Fruit fly (Drosophila melanogaster): ENCODE data around the gene Fum4.

Fum4 gene

dm6 chr2L:10232827-10233226 lies 41.5 kb upstream of the Fum4 start:
- TF ChIP-seq D19A (tag; optimal IDR thresholded peaks at IDR 0.05) (peak; percentile 62), Hmx (GFP tag; optimal IDR thresholded peaks at IDR 0.05) (peak; percentile 11), sens (GFP tag) (peak; percentile 48), CG17359 (tag; optimal IDR thresholded peaks at IDR 0.05) (no peak)

- TF ChIP-seq CG14965 (GFP tag; optimal IDR thresholded peaks at IDR 0.05; ENCODE audit: borderline replicate concordance) (no peak), dmrt99B (tag; optimal IDR thresholded peaks at IDR 0.05) (no peak), CG15073 (GFP tag; optimal IDR thresholded peaks at IDR 0.05) (no peak), gfzf (GFP tag; optimal IDR thresholded peaks at IDR 0.05) (no peak), CG11723 (GFP tag; optimal IDR thresholded peaks at IDR 0.05) (peak; percentile 55), az2 (GFP tag; optimal IDR thresholded peaks at IDR 0.05) (no peak), Dll (GFP tag; IDR thresholded peaks at IDR 0.05; ENCODE audit: partially characterized antibody) (0 out of 4 replicates have a peak, but pooled peaks have one; percentile 21), ac (GFP tag; optimal IDR thresholded peaks at IDR 0.05) (no peak), bbx (GFP tag; IDR thresholded peaks at IDR 0.05; ENCODE audit: partially characterized antibody) (peak; percentile 51; the same call in 1 of the 2 replicates), BEAF-32 (GFP tag; optimal IDR thresholded peaks at IDR 0.05) (peak; percentile 56), chn (GFP tag; optimal IDR thresholded peaks at IDR 0.05) (no peak), CG34224 (GFP tag; IDR thresholded peaks at IDR 0.05; ENCODE audit: partially characterized antibody) (peak; percentile 55; the same call in 1 of the 3 replicates), lbe (GFP tag; optimal IDR thresholded peaks at IDR 0.05) (no peak), sug (tag; optimal IDR thresholded peaks at IDR 0.05) (no peak), Pdp1 (GFP tag; optimal IDR thresholded peaks at IDR 0.05) (peak in 1 of 2 experiments; percentile 95), Bgb (GFP tag; IDR thresholded peaks at IDR 0.05; ENCODE audit: partially characterized antibody) (0 out of 2 replicates have a peak, but pooled peaks have one; percentile 39), tin (GFP tag; optimal IDR thresholded peaks at IDR 0.05) (no peak), CG2875 (GFP tag; optimal IDR thresholded peaks at IDR 0.05) (no peak), Abd-B (GFP tag; optimal IDR thresholded peaks at IDR 0.05) (no peak), gsb (GFP tag; IDR thresholded peaks at IDR 0.05) (no peak), eyg (GFP tag; optimal IDR thresholded peaks at IDR 0.05) (no peak), CG31365 (tag; optimal IDR thresholded peaks at IDR 0.05) (no peak), Sin3A (optimal IDR thresholded peaks at IDR 0.05) (peak; percentile 18), pnt (GFP tag; optimal IDR thresholded peaks at IDR 0.05) (no peak), dati (GFP tag; IDR thresholded peaks at IDR 0.05) (no peak), dimm (GFP tag; IDR thresholded peaks at IDR 0.05) (no peak), tll (GFP tag; optimal IDR thresholded peaks at IDR 0.05) (peak in 1 of 2 experiments; percentile 84), CG7987 (GFP tag; optimal IDR thresholded peaks at IDR 0.05) (no peak), Chrac-16 (GFP tag; optimal IDR thresholded peaks at IDR 0.05) (no peak), slbo (GFP tag; IDR thresholded peaks at IDR 0.05) (peak; percentile 21; the same call in 1 of the 2 replicates), CG7357 (GFP tag; IDR thresholded peaks at IDR 0.05) (peak; percentile 84), Ets65A (GFP tag) (peak; percentile 16), Med (GFP tag) (peak; percentile 55), ERR (GFP tag; optimal IDR thresholded peaks at IDR 0.05) (no peak), yki (optimal IDR thresholded peaks at IDR 0.05) (no peak), Ptx1 (GFP tag; IDR thresholded peaks at IDR 0.05) (no peak), CG1024 (GFP tag; IDR thresholded peaks at IDR 0.05) (peak; percentile 93), CG16813 (GFP tag; IDR thresholded peaks at IDR 0.05; ENCODE audit: partially characterized antibody) (peak; percentile 51; the same call in 2 of the 3 replicates), MESR4 (GFP tag; optimal IDR thresholded peaks at IDR 0.05) (peak; percentile 68), Hr78 (GFP tag; optimal IDR thresholded peaks at IDR 0.05) (no peak), CG11093 (GFP tag; IDR thresholded peaks at IDR 0.05) (no peak), CG34422 (GFP tag; IDR thresholded peaks at IDR 0.05) (peak; percentile 37; the same call in 1 of the 3 replicates), disco-r (GFP tag; optimal IDR thresholded peaks at IDR 0.05) (no peak), Dref (GFP tag; IDR thresholded peaks at IDR 0.05) (peak; percentile 71; the same call in 1 of the 2 replicates)
Observed at dm6 chr2L:10232152-10232816, 41.0 kb upstream of the Fum4 start, which contains the start of gene eEF1delta. Gene eEF1delta (plus strand): TSS chr2L:10232507.

All from whole organism, embryonic.